Worm (Caenorhabditis elegans): Measurements from ENCODE around the gene daao-1.

daao-1 gene

ce11 chrIV:2658733-2659132 is 44.7 kb downstream of the daao-1 start (continued):
- TF ChIP-seq vab-7 (GFP tag; IDR thresholded peaks at IDR 0.05) (peak; percentile 54), nhr-28 (tag; optimal IDR thresholded peaks at IDR 0.05) (no peak), spr-3 (GFP tag; optimal IDR thresholded peaks at IDR 0.05) (peak; percentile 47), mdt-29 (GFP tag; IDR thresholded peaks at IDR 0.05) (no peak), ceh-44 (GFP tag; IDR thresholded peaks at IDR 0.05) (no peak), tra-1 (GFP tag; IDR thresholded peaks at IDR 0.05) (no peak), lin-1 (GFP tag; IDR thresholded peaks at IDR 0.05) (no peak), nhr-6 (tag; optimal IDR thresholded peaks at IDR 0.05) (no peak), T20F7.1 (GFP tag; optimal IDR thresholded peaks at IDR 0.05) (no peak), F26F4.8 (GFP tag; conservative IDR thresholded peaks at IDR 0.05) (0 out of 2 replicates have a peak, but pooled peaks have one; percentile 53), nhr-11 (tag; optimal IDR thresholded peaks at IDR 0.05) (no peak), zip-2 (tag; optimal IDR thresholded peaks at IDR 0.05) (no peak), ctbp-1 (GFP tag; IDR thresholded peaks at IDR 0.05) (no peak), ama-1 (optimal IDR thresholded peaks at IDR 0.05) (no peak), unc-130 (GFP tag; optimal IDR thresholded peaks at IDR 0.05) (peak; percentile 13), ceh-20 (GFP tag; IDR thresholded peaks at IDR 0.05) (no peak), zip-11 (GFP tag; IDR thresholded peaks at IDR 0.05) (no peak), zfp-3 (GFP tag; conservative IDR thresholded peaks at IDR 0.05) (0 out of 2 replicates have a peak, but pooled peaks have one; percentile 61), nhr-42 (GFP tag; IDR thresholded peaks at IDR 0.05) (no peak), Y5F2A.4 (GFP tag; optimal IDR thresholded peaks at IDR 0.05) (peak; percentile 37), F37D6.2 (tag; optimal IDR thresholded peaks at IDR 0.05) (no peak), F49E8.2 (tag; optimal IDR thresholded peaks at IDR 0.05; ENCODE audit: borderline replicate concordance) (no peak), snpc-4 (tag; optimal IDR thresholded peaks at IDR 0.05) (no peak)

- TF ChIP-seq nhr-11 (tag; optimal IDR thresholded peaks at IDR 0.05) (no peak), madf-9 (GFP tag; conservative IDR thresholded peaks at IDR 0.05) (no peak), D1046.2 (GFP tag; IDR thresholded peaks at IDR 0.05) (0 out of 2 replicates have a peak, but pooled peaks have one; percentile 64), daf-16 (GFP tag; optimal IDR thresholded peaks at IDR 0.05) (peak in 1 of 2 experiments; percentile 5), daf-16 (tag; optimal IDR thresholded peaks at IDR 0.05) (peak; percentile 15), duxl-1 (tag; optimal IDR thresholded peaks at IDR 0.05; ENCODE audit: poor library complexity) (peak; percentile 43), nhr-42 (GFP tag; IDR thresholded peaks at IDR 0.05) (no peak), fkh-10 (GFP tag; optimal IDR thresholded peaks at IDR 0.05) (peak; percentile 59), vab-7 (GFP tag; IDR thresholded peaks at IDR 0.05) (peak; percentile 67; the same call in 1 of the 2 replicates), F26F4.8 (GFP tag; conservative IDR thresholded peaks at IDR 0.05) (peak; percentile 76), lin-1 (GFP tag; IDR thresholded peaks at IDR 0.05) (no peak), egl-27 (tag; optimal IDR thresholded peaks at IDR 0.05) (no peak), lsy-2 (tag; optimal IDR thresholded peaks at IDR 0.05) (no peak), zip-2 (tag; optimal IDR thresholded peaks at IDR 0.05) (no peak), sdz-12 (GFP tag; optimal IDR thresholded peaks at IDR 0.05) (no peak), nhr-48 (tag; optimal IDR thresholded peaks at IDR 0.05) (peak; percentile 26), ces-1 (GFP tag; optimal IDR thresholded peaks at IDR 0.05) (no peak), dpl-1 (GFP tag; optimal IDR thresholded peaks at IDR 0.05) (no peak), F10B5.3 (tag; optimal IDR thresholded peaks at IDR 0.05) (no peak), hif-1 (tag; optimal IDR thresholded peaks at IDR 0.05) (no peak), daf-19 (GFP tag; conservative IDR thresholded peaks at IDR 0.05) (0 out of 2 replicates have a peak, but pooled peaks have one; percentile 44), aha-1 (tag) (peak; percentile 95), hlh-30 (tag; optimal IDR thresholded peaks at IDR 0.05; ENCODE audit: insufficient read depth) (no peak), F44E2.7 (GFP tag; IDR thresholded peaks at IDR 0.05) (0 out of 2 replicates have a peak, but pooled peaks have one; percentile 59), attf-4 (tag; optimal IDR thresholded peaks at IDR 0.05) (no peak), Y5F2A.4 (GFP tag; optimal IDR thresholded peaks at IDR 0.05) (peak; percentile 65), zag-1 (tag; optimal IDR thresholded peaks at IDR 0.05) (no peak), nhr-6 (tag; optimal IDR thresholded peaks at IDR 0.05) (no peak), dmd-8 (GFP tag; IDR thresholded peaks at IDR 0.05) (peak; percentile 76), zip-11 (GFP tag; IDR thresholded peaks at IDR 0.05) (no peak), nhr-10 (tag; optimal IDR thresholded peaks at IDR 0.05) (no peak), ztf-11 (tag; optimal IDR thresholded peaks at IDR 0.05) (no peak), ceh-82 (tag; optimal IDR thresholded peaks at IDR 0.05) (no peak), R02D3.7 (tag; optimal IDR thresholded peaks at IDR 0.05) (no peak)
Observed at ce11 chrIV:2663953-2664900, 50.2 kb downstream of the daao-1 start, which contains the start of gene Y69A2AR.31. TSS of gene Y69A2AR.31 (minus strand) at chrIV:2664003.
